Fruit fly (Drosophila melanogaster): ENCODE data around the gene Krn.

The Krn gene

DNA sequence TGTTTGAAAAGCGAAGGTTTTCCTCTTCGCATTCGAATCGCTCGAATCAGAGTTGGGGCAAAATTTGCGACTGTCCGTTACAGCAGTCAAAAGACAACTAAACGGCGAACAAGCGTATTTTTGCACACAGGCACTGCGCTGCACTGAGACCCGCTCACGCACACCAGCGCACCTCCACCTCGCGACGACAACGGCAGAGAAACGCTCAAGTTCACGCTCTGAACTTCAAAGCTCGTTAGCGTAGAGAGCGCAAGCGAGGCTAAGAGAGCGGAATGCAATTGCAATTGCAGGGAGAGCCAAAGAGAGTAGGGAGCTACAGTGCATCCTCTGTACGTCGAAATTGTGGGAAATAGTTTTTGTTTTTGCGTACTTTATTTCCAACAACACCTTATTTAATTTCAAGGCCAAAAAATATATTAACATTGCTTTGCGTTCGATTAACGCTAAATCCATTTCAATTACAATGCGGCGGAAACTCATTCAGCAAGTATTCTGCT, 34.8 kb downstream of the Krn start, which contains the start of gene Eip74EF (continued):
- TF ChIP-seq CG10543 (GFP tag; optimal IDR thresholded peaks at IDR 0.05) (peak; percentile 12), CHES-1-like (GFP tag; optimal IDR thresholded peaks at IDR 0.05) (no peak), CG18619 (GFP tag; optimal IDR thresholded peaks at IDR 0.05) (no peak), Rfx (GFP tag; IDR thresholded peaks at IDR 0.05) (0 out of 2 replicates have a peak, but pooled peaks have one; percentile 20), B-H2 (GFP tag; optimal IDR thresholded peaks at IDR 0.05) (no peak), inv (GFP tag; IDR thresholded peaks at IDR 0.05; ENCODE audit: partially characterized antibody) (0 out of 2 replicates have a peak, but pooled peaks have one; percentile 22), Jarid2 (GFP tag; optimal IDR thresholded peaks at IDR 0.05) (peak; percentile 72), E2f1 (GFP tag; IDR thresholded peaks at IDR 0.05) (no peak), crc (GFP tag; optimal IDR thresholded peaks at IDR 0.05) (no peak), HHEX (GFP tag; optimal IDR thresholded peaks at IDR 0.05) (no peak), sqz (GFP tag; optimal IDR thresholded peaks at IDR 0.05) (no peak), dmrt99B (tag; optimal IDR thresholded peaks at IDR 0.05) (peak; percentile 11), pita (GFP tag; optimal IDR thresholded peaks at IDR 0.05) (no peak), CG17802 (tag; optimal IDR thresholded peaks at IDR 0.05) (no peak), Dbx (GFP tag; IDR thresholded peaks at IDR 0.05) (0 out of 3 replicates have a peak, but pooled peaks have one; percentile 29), CG16813 (GFP tag; IDR thresholded peaks at IDR 0.05; ENCODE audit: partially characterized antibody) (no peak), zen (tag; optimal IDR thresholded peaks at IDR 0.05) (no peak), CG7987 (GFP tag; optimal IDR thresholded peaks at IDR 0.05) (peak; percentile 11), Pdp1 (GFP tag; optimal IDR thresholded peaks at IDR 0.05) (no peak), ap (GFP tag; IDR thresholded peaks at IDR 0.05) (no peak), CG43689 (GFP tag; IDR thresholded peaks at IDR 0.05) (no peak), slbo (GFP tag; IDR thresholded peaks at IDR 0.05) (no peak), CG34422 (GFP tag; IDR thresholded peaks at IDR 0.05) (no peak), CG17829 (tag; optimal IDR thresholded peaks at IDR 0.05) (no peak), CG13287 (GFP tag; IDR thresholded peaks at IDR 0.05; ENCODE audit: partially characterized antibody) (peak; percentile 26; the same call in 1 of the 2 replicates), sd (tag; optimal IDR thresholded peaks at IDR 0.05) (peak; percentile 10), ci (GFP tag; IDR thresholded peaks at IDR 0.05) (peak; percentile 63), org-1 (GFP tag; optimal IDR thresholded peaks at IDR 0.05) (no peak), Eip74EF (GFP tag; optimal IDR thresholded peaks at IDR 0.05) (peak in 1 of 2 experiments; percentile 55), CG1024 (GFP tag; IDR thresholded peaks at IDR 0.05) (0 out of 2 replicates have a peak, but pooled peaks have one; percentile 2), dan (GFP tag; IDR thresholded peaks at IDR 0.05) (no peak), CG9437 (GFP tag; optimal IDR thresholded peaks at IDR 0.05) (no peak), CG2875 (GFP tag; optimal IDR thresholded peaks at IDR 0.05) (no peak), Dref (GFP tag; IDR thresholded peaks at IDR 0.05) (no peak), CG17385 (GFP tag; optimal IDR thresholded peaks at IDR 0.05) (peak; percentile 19), CG1792 (GFP tag; optimal IDR thresholded peaks at IDR 0.05) (no peak), sens (GFP tag) (peak; percentile 79), onecut (GFP tag; IDR thresholded peaks at IDR 0.05) (peak; percentile 26; the same call in 1 of the 2 replicates), HLH54F (GFP tag; optimal IDR thresholded peaks at IDR 0.05) (no peak), Xrp1 (GFP tag; IDR thresholded peaks at IDR 0.05) (peak; percentile 35; the same call in 1 of the 2 replicates), insv (GFP tag; optimal IDR thresholded peaks at IDR 0.05) (no peak), CG9932 (GFP tag; IDR thresholded peaks at IDR 0.05) (no peak), Sox100B (GFP tag; optimal IDR thresholded peaks at IDR 0.05) (no peak), CG8281 (tag; optimal IDR thresholded peaks at IDR 0.05) (no peak), CG6689 (GFP tag; IDR thresholded peaks at IDR 0.05) (no peak), tap (tag; optimal IDR thresholded peaks at IDR 0.05) (no peak), tll (GFP tag; optimal IDR thresholded peaks at IDR 0.05) (no peak), CG9817 (tag; optimal IDR thresholded peaks at IDR 0.05) (no peak), Trl (optimal IDR thresholded peaks at IDR 0.05) (peak; percentile 80), Trl (GFP tag; optimal IDR thresholded peaks at IDR 0.05) (no peak)

Measured in whole organism, embryonic.